Fruit fly (Drosophila melanogaster) whole organism, embryonic: ENCODE data around the gene CG16798.

ENCODE experiments used
- Atf-2 ChIP-seq: fragments of 200-800 bp; sonication (Bioruptor generic); optimal IDR thresholded peaks from 2 replicates; lab custom pipeline; 2016; ENCODE audit warnings: missing biosample characterization, missing genetic modification characterization
- Atf6 ChIP-seq: fragments of 200-800 bp; sonication (Bioruptor generic); IDR thresholded peaks from 2 replicates; pipeline ENCODE4 v1.3.6; 2022; ENCODE audit warnings: missing biosample characterization, missing genetic modification characterization
- Bdp1 ChIP-seq: fragments of 200-800 bp; sonication (Bioruptor generic); optimal IDR thresholded peaks from 3 replicates; lab custom pipeline; 2016; ENCODE audit warnings: missing biosample characterization, missing genetic modification characterization
- CG10209 ChIP-seq: fragments of 200-800 bp; sonication (Bioruptor generic); optimal IDR thresholded peaks from 3 replicates; lab custom pipeline; 2017; ENCODE audit warnings: missing biosample characterization, mild to moderate bottlenecking, missing genetic modification characterization, missing genetic modification reagents
- CG10654 ChIP-seq: fragments of 200-800 bp; sonication (Bioruptor generic); optimal IDR thresholded peaks from 2 replicates; lab custom pipeline; 2016; ENCODE audit warnings: missing biosample characterization, missing genetic modification characterization
- CG13624 ChIP-seq: fragments of 200-800 bp; sonication (Bioruptor generic); optimal IDR thresholded peaks from 2 replicates; lab custom pipeline; 2016; ENCODE audit warnings: missing biosample characterization, missing genetic modification characterization
- CG14050 ChIP-seq: fragments of 200-800 bp; sonication (Bioruptor generic); IDR thresholded peaks from 3 replicates; pipeline ENCODE4 v1.3.6; 2022; ENCODE audit warnings: missing biosample characterization, missing genetic modification characterization
- CG15479 ChIP-seq: fragments of 200-800 bp; sonication (Bioruptor generic); optimal IDR thresholded peaks from 3 replicates; lab custom pipeline; 2019; ENCODE audit warnings: missing biosample characterization, mild to moderate bottlenecking, missing genetic modification characterization, moderate library complexity
- CG15514 ChIP-seq: fragments of 200-800 bp; sonication (Bioruptor generic); optimal IDR thresholded peaks from 3 replicates; lab custom pipeline; 2017; ENCODE audit warnings: missing biosample characterization, missing genetic modification characterization, mild to moderate bottlenecking, moderate library complexity, missing genetic modification reagents
- CG17802 ChIP-seq: fragments of 200-800 bp; sonication (Bioruptor generic); optimal IDR thresholded peaks from 2 replicates; lab custom pipeline; 2018; ENCODE audit warnings: missing biosample characterization, mild to moderate bottlenecking, missing genetic modification characterization, moderate library complexity
- CG2199 ChIP-seq: fragments of 200-800 bp; sonication (Bioruptor generic); IDR thresholded peaks from 3 replicates; pipeline ENCODE4 v1.3.6; 2022; ENCODE audit warnings: missing biosample characterization, missing genetic modification characterization
- CG30020 ChIP-seq: fragments of 200-800 bp; optimal IDR thresholded peaks from 2 replicates; lab custom pipeline; 2019; ENCODE audit warnings: missing biosample characterization, mild to moderate bottlenecking, missing genetic modification characterization, moderate library complexity
- CG3847 ChIP-seq: fragments of 200-800 bp; sonication (Bioruptor generic); IDR thresholded peaks from 2 replicates; pipeline ENCODE4 v1.3.6; 2022; ENCODE audit warnings: missing biosample characterization, missing genetic modification characterization
- CG4404 ChIP-seq: fragments of 200-800 bp; sonication (Bioruptor generic); IDR thresholded peaks from 2 replicates; pipeline ENCODE4 v1.3.6; 2022; ENCODE audit warnings: missing biosample characterization, missing genetic modification characterization
- CG4617 ChIP-seq: fragments of 200-800 bp; sonication (Bioruptor generic); optimal IDR thresholded peaks from 3 replicates; lab custom pipeline; 2016; ENCODE audit warnings: missing biosample characterization, missing genetic modification characterization, borderline replicate concordance
- CG5180 ChIP-seq: fragments of 200-800 bp; sonication (Bioruptor generic); optimal IDR thresholded peaks from 3 replicates; lab custom pipeline; 2017; ENCODE audit warnings: missing biosample characterization, missing genetic modification characterization, mild to moderate bottlenecking, moderate library complexity, missing genetic modification reagents
- CG5245 ChIP-seq: fragments of 200-800 bp; sonication (Bioruptor generic); optimal IDR thresholded peaks from 3 replicates; lab custom pipeline; 2016; ENCODE audit warnings: missing biosample characterization, missing genetic modification characterization
- CG6683 ChIP-seq: fragments of 200-800 bp; sonication (Bioruptor generic); optimal IDR thresholded peaks from 2 replicates; lab custom pipeline; 2017; ENCODE audit warnings: missing biosample characterization, mild to moderate bottlenecking, missing genetic modification characterization, missing genetic modification reagents
- CG7928 ChIP-seq: fragments of 200-800 bp; sonication (Bioruptor generic); optimal IDR thresholded peaks from 2 replicates; lab custom pipeline; 2017; ENCODE audit warnings: missing biosample characterization, mild to moderate bottlenecking, missing genetic modification characterization
- CrebB ChIP-seq: fragments of 200-800 bp; sonication (Bioruptor generic); optimal IDR thresholded peaks from 3 replicates; lab custom pipeline; 2018; ENCODE audit warnings: missing biosample characterization, mild to moderate bottlenecking, missing genetic modification characterization
- Dfd ChIP-seq, 2 experiments: fragments of >200 bp; optimal IDR thresholded peaks; 2 replicates each; lab custom pipeline; 2017; ENCODE audit warnings: missing biosample characterization in 2 of 2, missing genetic modification characterization in 2 of 2
- Dip2 ChIP-seq: fragments of 200-800 bp; sonication (Bioruptor generic); IDR thresholded peaks from 2 replicates; pipeline ENCODE4 v1.3.6; 2022; ENCODE audit warnings: missing biosample characterization, missing genetic modification characterization
- Mrtf ChIP-seq: fragments of 200-800 bp; sonication (Bioruptor generic); IDR thresholded peaks from 3 replicates; pipeline ENCODE4 v1.3.6; 2022; ENCODE audit warnings: missing biosample characterization, missing genetic modification characterization
- Oaz ChIP-seq: fragments of 200-800 bp; sonication (Bioruptor generic); IDR thresholded peaks from 2 replicates; pipeline ENCODE4 v1.3.6; 2022; ENCODE audit warnings: missing biosample characterization, missing genetic modification characterization
- Optix ChIP-seq: fragments of 200-800 bp; sonication (Bioruptor generic); IDR thresholded peaks from 3 replicates; pipeline ENCODE4 v1.3.6; 2022; ENCODE audit warnings: missing biosample characterization, missing genetic modification characterization
- Ravus ChIP-seq: fragments of 200-800 bp; sonication (Bioruptor generic); IDR thresholded peaks from 2 replicates; pipeline ENCODE4 v1.3.6; 2022; ENCODE audit warnings: missing biosample characterization, missing genetic modification characterization
- Sry-δ ChIP-seq: fragments of 200-800 bp; sonication (Bioruptor generic); optimal IDR thresholded peaks from 2 replicates; lab custom pipeline; 2016; ENCODE audit warnings: missing biosample characterization, missing genetic modification characterization
- ab ChIP-seq: fragments of 200-800 bp; sonication (Bioruptor generic); optimal IDR thresholded peaks from 2 replicates; lab custom pipeline; 2016; ENCODE audit warnings: missing biosample characterization, missing genetic modification characterization
- aop ChIP-seq: fragments of 200-800 bp; sonication (Bioruptor generic); IDR thresholded peaks from 2 replicates; pipeline ENCODE4 v1.3.6; 2022; ENCODE audit warnings: missing biosample characterization, missing genetic modification characterization
- bbx ChIP-seq: fragments of 200-800 bp; sonication (Bioruptor generic); IDR thresholded peaks from 2 replicates; pipeline ENCODE4 v1.3.6; 2022; ENCODE audit warnings: missing biosample characterization, missing genetic modification characterization; ENCODE audit not compliant: partially characterized antibody
- bigmax ChIP-seq: fragments of 200-800 bp; sonication (Bioruptor generic); optimal IDR thresholded peaks from 2 replicates; lab custom pipeline; 2018; ENCODE audit warnings: missing biosample characterization, mild to moderate bottlenecking, missing genetic modification characterization
- cas ChIP-seq: fragments of 200-800 bp; sonication (Bioruptor generic); IDR thresholded peaks from 2 replicates; pipeline ENCODE4 v1.3.6; 2022; ENCODE audit warnings: missing biosample characterization, missing genetic modification characterization
- corto ChIP-seq: fragments of 200-800 bp; sonication (Bioruptor generic); optimal IDR thresholded peaks from 2 replicates; lab custom pipeline; 2016; ENCODE audit warnings: missing biosample characterization, mild to moderate bottlenecking, missing genetic modification characterization, moderate library complexity
- dimm ChIP-seq: fragments of 200-800 bp; sonication (Bioruptor generic); IDR thresholded peaks from 2 replicates; pipeline ENCODE4 v1.3.6; 2022; ENCODE audit warnings: missing biosample characterization, missing genetic modification characterization
- dmrt11E ChIP-seq: fragments of 200-800 bp; sonication (Bioruptor generic); optimal IDR thresholded peaks from 3 replicates; lab custom pipeline; 2018; ENCODE audit warnings: missing biosample characterization, mild to moderate bottlenecking, missing genetic modification characterization, moderate library complexity
- en ChIP-seq: fragments of 200-800 bp; sonication (Bioruptor generic); optimal IDR thresholded peaks from 2 replicates; lab custom pipeline; 2016; ENCODE audit warnings: missing biosample characterization, missing genetic modification characterization
- eve ChIP-seq, 2 experiments: fragments of >200 bp; optimal IDR thresholded peaks; 2 replicates each; lab custom pipeline; 2017; ENCODE audit warnings: missing biosample characterization in 2 of 2, missing genetic modification characterization in 2 of 2
- fd3F ChIP-seq: fragments of 200-800 bp; sonication (Bioruptor generic); optimal IDR thresholded peaks from 2 replicates; lab custom pipeline; 2018; ENCODE audit warnings: missing biosample characterization, mild to moderate bottlenecking, missing genetic modification characterization, moderate library complexity
- fd64A ChIP-seq: fragments of 200-800 bp; sonication (Bioruptor generic); optimal IDR thresholded peaks from 3 replicates; lab custom pipeline; 2018; ENCODE audit warnings: missing biosample characterization, mild to moderate bottlenecking, missing genetic modification characterization
- fd96Cb ChIP-seq: fragments of 200-800 bp; sonication (Bioruptor generic); optimal IDR thresholded peaks from 2 replicates; lab custom pipeline; 2018; ENCODE audit warnings: missing biosample characterization, mild to moderate bottlenecking, missing genetic modification characterization, moderate library complexity
- hb ChIP-seq: fragments of 200-800 bp; sonication (Bioruptor generic); IDR thresholded peaks from 3 replicates; pipeline ENCODE4 v1.3.6; 2022; ENCODE audit warnings: missing biosample characterization, missing genetic modification characterization; ENCODE audit not compliant: partially characterized antibody
- hth ChIP-seq: fragments of >200 bp; optimal IDR thresholded peaks from 2 replicates; lab custom pipeline; 2017; ENCODE audit warnings: inconsistent platforms
- kni ChIP-seq: fragments of 200-800 bp; sonication (Bioruptor generic); optimal IDR thresholded peaks from 3 replicates; lab custom pipeline; 2017; ENCODE audit warnings: mild to moderate bottlenecking, missing biosample characterization, missing genetic modification reagents, missing genetic modification characterization
- lov ChIP-seq, 2 experiments: fragments of 200-800 bp in 1 of 2; fragments of >200 bp in 1 of 2; sonication (Bioruptor generic) in 1 of 2; IDR thresholded peaks in 1 of 2; optimal IDR thresholded peaks in 1 of 2; 2 replicates in 1 of 2; 3 replicates in 1 of 2; pipeline versions ENCODE4 v1.3.6 to Lab custom; 2017 to 2022; ENCODE audit warnings: missing biosample characterization in 1 of 2, missing genetic modification characterization in 1 of 2
- luna ChIP-seq: fragments of 200-800 bp; sonication (Bioruptor generic); optimal IDR thresholded peaks from 2 replicates; lab custom pipeline; 2016; ENCODE audit warnings: missing biosample characterization, missing genetic modification characterization
- otp ChIP-seq: fragments of 200-800 bp; sonication (Bioruptor generic); IDR thresholded peaks from 3 replicates; pipeline ENCODE4, ENCODE4 v1.3.6; 2022; ENCODE audit warnings: missing biosample characterization, missing genetic modification characterization
- pita ChIP-seq: fragments of 200-800 bp; sonication (Bioruptor generic); optimal IDR thresholded peaks from 2 replicates; lab custom pipeline; 2017; ENCODE audit warnings: missing biosample characterization, mild to moderate bottlenecking, missing genetic modification characterization
- scrt ChIP-seq: fragments of 200-800 bp; sonication (Bioruptor generic); optimal IDR thresholded peaks from 2 replicates; lab custom pipeline; 2018; ENCODE audit warnings: missing biosample characterization, mild to moderate bottlenecking, missing genetic modification characterization, moderate library complexity
- seq ChIP-seq: fragments of 200-800 bp; sonication (Bioruptor generic); IDR thresholded peaks from 2 replicates; pipeline ENCODE4 v1.3.6; 2022; ENCODE audit warnings: missing biosample characterization, missing genetic modification characterization
- vvl ChIP-seq: fragments of 200-800 bp; sonication (Bioruptor generic); IDR thresholded peaks from 2 replicates; pipeline ENCODE4 v1.3.6; 2022; ENCODE audit warnings: missing biosample characterization, missing genetic modification characterization
- z ChIP-seq: fragments of 200-800 bp; sonication (Bioruptor generic); IDR thresholded peaks from 3 replicates; pipeline ENCODE4 v1.3.6; 2022; ENCODE audit warnings: missing biosample characterization, missing genetic modification characterization

Gene CG16798

dm6 chr2L:20414750-20415211 lies 32.6 kb upstream of the CG16798 start, which contains the start of gene CG10947 (continued):
- TF ChIP-seq CG4404: no peak
- no peak for TF ChIP-seq eve (GFP tag; optimal IDR thresholded peaks at IDR 0.05; lab: Kevin White, UChicago)
- TF ChIP-seq bbx (GFP tag; lab: Robert Waterston, UW): peak; percentile 73
- TF ChIP-seq Bdp1 (GFP tag; lab: Kevin White, UChicago): peak; percentile 28
- peak; percentile 37 for TF ChIP-seq fd3F (GFP tag; lab: Kevin White, UChicago)
- TF ChIP-seq CG30020 (tag; lab: Kevin White, UChicago): no peak
- TF ChIP-seq CG5245 (GFP tag; lab: Kevin White, UChicago): peak; percentile 74
- TF ChIP-seq hth (lab: Kevin White, UChicago): no peak
- no peak for TF ChIP-seq Ravus (GFP tag; lab: Robert Waterston, UW)
- peak; percentile 58 for TF ChIP-seq CG10209 (GFP tag; lab: Kevin White, UChicago)
- no peak for TF ChIP-seq hb (GFP tag; lab: Robert Waterston, UW)
- TF ChIP-seq CrebB (tag; lab: Kevin White, UChicago): peak; percentile 34
- no peak for TF ChIP-seq CG6683
- peak; percentile 72 for TF ChIP-seq en (GFP tag; lab: Kevin White, UChicago)
- peak; percentile 28 for TF ChIP-seq CG7928 (GFP tag; lab: Kevin White, UChicago)
- peak; percentile 66 for TF ChIP-seq seq
- TF ChIP-seq Dfd (GFP tag; optimal IDR thresholded peaks at IDR 0.05; lab: Kevin White, UChicago): no peak
- no peak for TF ChIP-seq fd64A
- peak; percentile 85 for TF ChIP-seq vvl
- TF ChIP-seq CG4617 (GFP tag; lab: Kevin White, UChicago): peak; percentile 8
- 0 out of 3 replicates have a peak, but pooled peaks have one; percentile 24 for TF ChIP-seq CG2199 (GFP tag; lab: Robert Waterston, UW)
- TF ChIP-seq Atf-2 (GFP tag; lab: Kevin White, UChicago): peak; percentile 36
- TF ChIP-seq pita (GFP tag; lab: Kevin White, UChicago): no peak
- no peak for TF ChIP-seq Atf6 (GFP tag; lab: Robert Waterston, UW)
- TF ChIP-seq Oaz (GFP tag; lab: Robert Waterston, UW): no peak
- no peak for TF ChIP-seq aop (GFP tag; lab: Robert Waterston, UW)
- no peak for TF ChIP-seq corto (GFP tag; lab: Kevin White, UChicago)
- no peak for TF ChIP-seq CG15479 (GFP tag; lab: Kevin White, UChicago)
- no peak for TF ChIP-seq Dip2 (GFP tag; lab: Robert Waterston, UW)
- TF ChIP-seq CG14050: no peak
- peak; percentile 67 for TF ChIP-seq CG15514
- TF ChIP-seq Mrtf (GFP tag; lab: Robert Waterston, UW): peak; percentile 19; the same call in 1 of the 3 replicates
- no peak for TF ChIP-seq Optix (GFP tag; lab: Robert Waterston, UW)
- TF ChIP-seq CG5180 (GFP tag; lab: Kevin White, UChicago): peak; percentile 60
- TF ChIP-seq CG17802: peak; percentile 44
- TF ChIP-seq scrt (GFP tag; lab: Kevin White, UChicago): no peak
- TF ChIP-seq lov (optimal IDR thresholded peaks at IDR 0.05; lab: Kevin White, UChicago): no peak
- peak; percentile 70; the same call in 1 of the 3 replicates for TF ChIP-seq lov (GFP tag; IDR thresholded peaks at IDR 0.05; lab: Robert Waterston, UW)
- TF ChIP-seq otp (GFP tag; lab: Robert Waterston, UW): peak; percentile 75; the same call in 2 of the 3 replicates
- peak; percentile 76 for TF ChIP-seq CG3847 (GFP tag; lab: Robert Waterston, UW)
- no peak for TF ChIP-seq ab
- no peak for TF ChIP-seq kni (GFP tag; lab: Kevin White, UChicago)
- TF ChIP-seq luna (GFP tag; lab: Kevin White, UChicago): peak; percentile 53
- TF ChIP-seq cas (GFP tag; lab: Robert Waterston, UW): no peak
- TF ChIP-seq CG13624 (GFP tag; lab: Kevin White, UChicago): peak; percentile 82
- TF ChIP-seq z: no peak
- peak; percentile 10 for TF ChIP-seq bigmax (GFP tag; lab: Kevin White, UChicago)
- peak; percentile 30 for TF ChIP-seq CG10654 (GFP tag; lab: Kevin White, UChicago)
- no peak for TF ChIP-seq fd96Cb
- TF ChIP-seq dimm: no peak
- TF ChIP-seq dmrt11E: peak; percentile 60
- peak; percentile 65 for TF ChIP-seq Sry-δ (GFP tag; lab: Kevin White, UChicago)
